Fruit fly (Drosophila melanogaster) whole organism, embryonic: ENCODE measurements around the gene LanB1.

Experiments
- Abd-B ChIP-seq: fragments of 200-800 bp; sonication (Bioruptor generic); optimal IDR thresholded peaks from 2 replicates; lab custom pipeline; 2018; ENCODE audit warnings: missing biosample characterization, mild to moderate bottlenecking, missing genetic modification characterization, moderate library complexity
- Atf6 ChIP-seq: fragments of 200-800 bp; sonication (Bioruptor generic); IDR thresholded peaks from 2 replicates; pipeline ENCODE4 v1.3.6; 2022; ENCODE audit warnings: missing biosample characterization, missing genetic modification characterization
- B-H2 ChIP-seq: fragments of 200-800 bp; sonication (Bioruptor generic); optimal IDR thresholded peaks from 2 replicates; lab custom pipeline; 2018; ENCODE audit warnings: missing biosample characterization, mild to moderate bottlenecking, missing genetic modification characterization
- Blimp-1 ChIP-seq: fragments of 200-800 bp; sonication (Bioruptor generic); optimal IDR thresholded peaks from 3 replicates; lab custom pipeline; 2018; ENCODE audit warnings: missing biosample characterization, missing genetic modification characterization, mild to moderate bottlenecking, moderate library complexity, missing genetic modification reagents
- CG10565 ChIP-seq: fragments of 200-800 bp; sonication (Bioruptor generic); optimal IDR thresholded peaks from 3 replicates; lab custom pipeline; 2016; ENCODE audit warnings: missing biosample characterization, mild to moderate bottlenecking, missing genetic modification characterization
- CG10959 ChIP-seq: fragments of 200-800 bp; sonication (Bioruptor generic); IDR thresholded peaks from 2 replicates; pipeline ENCODE4 v1.3.6; 2022; ENCODE audit warnings: missing biosample characterization, missing genetic modification characterization
- CG11398 ChIP-seq: fragments of 200-800 bp; sonication (Bioruptor generic); optimal IDR thresholded peaks from 2 replicates; lab custom pipeline; 2016; ENCODE audit warnings: missing biosample characterization, missing genetic modification characterization
- CG14014 ChIP-seq: fragments of 200-800 bp; sonication (Bioruptor generic); IDR thresholded peaks from 2 replicates; pipeline ENCODE4 v1.3.6; 2022; ENCODE audit warnings: missing biosample characterization, missing genetic modification characterization
- CG15514 ChIP-seq: fragments of 200-800 bp; sonication (Bioruptor generic); optimal IDR thresholded peaks from 3 replicates; lab custom pipeline; 2017; ENCODE audit warnings: missing biosample characterization, missing genetic modification characterization, mild to moderate bottlenecking, moderate library complexity, missing genetic modification reagents
- CG15696 ChIP-seq: fragments of 200-800 bp; sonication (Bioruptor generic); optimal IDR thresholded peaks from 2 replicates; lab custom pipeline; 2019; ENCODE audit warnings: missing biosample characterization, mild to moderate bottlenecking, missing genetic modification characterization, moderate library complexity
- CG17912 ChIP-seq: fragments of 200-800 bp; sonication (Bioruptor generic); optimal IDR thresholded peaks from 2 replicates; lab custom pipeline; 2018; ENCODE audit warnings: missing biosample characterization, mild to moderate bottlenecking, missing genetic modification characterization
- CG3065 ChIP-seq: fragments of 200-800 bp; sonication (Bioruptor generic); optimal IDR thresholded peaks from 2 replicates; lab custom pipeline; 2016; ENCODE audit warnings: missing biosample characterization, missing genetic modification characterization
- CG31388 ChIP-seq: fragments of 200-800 bp; sonication (Bioruptor generic); optimal IDR thresholded peaks from 2 replicates; lab custom pipeline; 2016; ENCODE audit warnings: missing biosample characterization, missing genetic modification characterization
- CG32767 ChIP-seq: fragments of 200-800 bp; sonication (Bioruptor generic); IDR thresholded peaks from 2 replicates; pipeline ENCODE4 v1.3.6; 2022; ENCODE audit warnings: missing biosample characterization, missing genetic modification characterization
- CG3847 ChIP-seq: fragments of 200-800 bp; sonication (Bioruptor generic); IDR thresholded peaks from 2 replicates; pipeline ENCODE4 v1.3.6; 2022; ENCODE audit warnings: missing biosample characterization, missing genetic modification characterization
- CG4282 ChIP-seq: fragments of 200-800 bp; sonication (Bioruptor generic); optimal IDR thresholded peaks from 2 replicates; lab custom pipeline; 2016; ENCODE audit warnings: missing biosample characterization, missing genetic modification characterization
- CG5180 ChIP-seq: fragments of 200-800 bp; sonication (Bioruptor generic); optimal IDR thresholded peaks from 3 replicates; lab custom pipeline; 2017; ENCODE audit warnings: missing biosample characterization, missing genetic modification characterization, mild to moderate bottlenecking, moderate library complexity, missing genetic modification reagents
- CG7745 ChIP-seq: fragments of 200-800 bp; sonication (Bioruptor generic); optimal IDR thresholded peaks from 2 replicates; lab custom pipeline; 2018; ENCODE audit warnings: missing biosample characterization, mild to moderate bottlenecking, missing genetic modification characterization, moderate library complexity
- CG7928 ChIP-seq: fragments of 200-800 bp; sonication (Bioruptor generic); optimal IDR thresholded peaks from 2 replicates; lab custom pipeline; 2017; ENCODE audit warnings: missing biosample characterization, mild to moderate bottlenecking, missing genetic modification characterization
- CG7963 ChIP-seq: fragments of 200-800 bp; sonication (Bioruptor generic); IDR thresholded peaks from 3 replicates; pipeline ENCODE4 v1.3.6; 2022; ENCODE audit warnings: missing biosample characterization, missing genetic modification characterization; ENCODE audit not compliant: partially characterized antibody
- CG8281 ChIP-seq: fragments of 200-800 bp; sonication (Bioruptor generic); optimal IDR thresholded peaks from 2 replicates; lab custom pipeline; 2018; ENCODE audit warnings: missing biosample characterization, mild to moderate bottlenecking, missing genetic modification characterization, moderate library complexity
- CG8290 ChIP-seq, 3 experiments: fragments of 200-800 bp; sonication (Bioruptor generic); optimal IDR thresholded peaks; 2 replicates each; lab custom pipeline; 2016 to 2019; ENCODE audit warnings: missing biosample characterization in 3 of 3, missing genetic modification characterization in 3 of 3, mild to moderate bottlenecking in 2 of 3, moderate library complexity in 1 of 3
- CG8765 ChIP-seq: fragments of 200-800 bp; sonication (Bioruptor generic); IDR thresholded peaks from 2 replicates; pipeline ENCODE4 v1.3.6; 2022; ENCODE audit warnings: missing biosample characterization, missing genetic modification characterization
- CG9876 ChIP-seq: fragments of 200-800 bp; sonication (Bioruptor generic); optimal IDR thresholded peaks from 2 replicates; lab custom pipeline; 2016; ENCODE audit warnings: missing biosample characterization, missing genetic modification characterization
- CHES-1-like ChIP-seq: fragments of 200-800 bp; sonication (Bioruptor generic); optimal IDR thresholded peaks from 2 replicates; lab custom pipeline; 2016; ENCODE audit warnings: missing biosample characterization, missing genetic modification characterization
- Dek ChIP-seq: fragments of 200-800 bp; sonication (Bioruptor generic); optimal IDR thresholded peaks from 3 replicates; lab custom pipeline; 2019; ENCODE audit warnings: missing biosample characterization, mild to moderate bottlenecking, missing genetic modification characterization, moderate library complexity
- Dfd ChIP-seq, 2 experiments: fragments of >200 bp; optimal IDR thresholded peaks; 2 replicates each; lab custom pipeline; 2017; ENCODE audit warnings: missing biosample characterization in 2 of 2, missing genetic modification characterization in 2 of 2
- Ets97D ChIP-seq: fragments of 200-800 bp; sonication (Bioruptor generic); optimal IDR thresholded peaks from 3 replicates; lab custom pipeline; 2016; ENCODE audit warnings: missing biosample characterization, missing genetic modification characterization
- H15 ChIP-seq: fragments of 200-800 bp; sonication (Bioruptor generic); IDR thresholded peaks from 3 replicates; pipeline ENCODE4 v1.3.6; 2022; ENCODE audit warnings: missing biosample characterization, missing genetic modification characterization
- Hand ChIP-seq: fragments of 200-800 bp; sonication (Bioruptor generic); optimal IDR thresholded peaks from 2 replicates; lab custom pipeline; 2017; ENCODE audit warnings: mild to moderate bottlenecking, missing biosample characterization, missing genetic modification reagents, missing genetic modification characterization
- Lim3 ChIP-seq: fragments of 200-800 bp; sonication (Bioruptor generic); IDR thresholded peaks from 2 replicates; pipeline ENCODE4 v1.3.6; 2022; ENCODE audit warnings: missing biosample characterization, missing genetic modification characterization
- Mes4 ChIP-seq: fragments of 200-800 bp; sonication (Bioruptor generic); optimal IDR thresholded peaks from 2 replicates; lab custom pipeline; 2016; ENCODE audit warnings: missing biosample characterization, missing genetic modification characterization
- Nf-YB ChIP-seq: fragments of 200-800 bp; sonication (Bioruptor generic); optimal IDR thresholded peaks from 3 replicates; lab custom pipeline; 2019; ENCODE audit warnings: missing biosample characterization, mild to moderate bottlenecking, missing genetic modification characterization, moderate library complexity
- Stat92E ChIP-seq, 3 experiments: fragments of >200 bp in 2 of 3; fragments of 200-800 bp in 1 of 3; sonication (Bioruptor generic) in 1 of 3; optimal IDR thresholded peaks; 2 replicates each; lab custom pipeline; 2017 to 2019; ENCODE audit warnings: missing biosample characterization in 3 of 3, missing genetic modification characterization in 3 of 3, mild to moderate bottlenecking in 1 of 3, moderate library complexity in 1 of 3
- Taf1 ChIP-seq: fragments of 200-800 bp; sonication (Bioruptor generic); IDR thresholded peaks from 2 replicates; pipeline ENCODE4 v1.3.6; 2022; ENCODE audit warnings: missing biosample characterization, missing genetic modification characterization
- al ChIP-seq: fragments of 200-800 bp; sonication (Bioruptor generic); IDR thresholded peaks from 2 replicates; pipeline ENCODE4 v1.3.6; 2022; ENCODE audit warnings: missing biosample characterization, missing genetic modification characterization
- ato ChIP-seq: fragments of 200-800 bp; sonication (Bioruptor generic); IDR thresholded peaks from 2 replicates; pipeline ENCODE4 v1.3.6; 2022; ENCODE audit warnings: missing biosample characterization, missing genetic modification characterization; ENCODE audit not compliant: partially characterized antibody
- az2 ChIP-seq: fragments of 200-800 bp; sonication (Bioruptor generic); optimal IDR thresholded peaks from 3 replicates; lab custom pipeline; 2016; ENCODE audit warnings: missing biosample characterization, missing genetic modification characterization
- bbx ChIP-seq: fragments of 200-800 bp; sonication (Bioruptor generic); IDR thresholded peaks from 2 replicates; pipeline ENCODE4 v1.3.6; 2022; ENCODE audit warnings: missing biosample characterization, missing genetic modification characterization; ENCODE audit not compliant: partially characterized antibody
- caup ChIP-seq: fragments of 200-800 bp; sonication (Bioruptor generic); optimal IDR thresholded peaks from 3 replicates; lab custom pipeline; 2017; ENCODE audit warnings: missing biosample characterization, mild to moderate bottlenecking, missing genetic modification characterization, moderate library complexity; ENCODE audit not compliant: severe bottlenecking
- chinmo ChIP-seq: fragments of 200-800 bp; sonication (Bioruptor generic); IDR thresholded peaks from 4 replicates; pipeline ENCODE4 v1.3.6; 2022; ENCODE audit warnings: missing biosample characterization, missing genetic modification characterization; ENCODE audit not compliant: partially characterized antibody
- dpn ChIP-seq, 2 experiments: fragments of 200-800 bp; sonication (Bioruptor generic); optimal IDR thresholded peaks; 3 replicates each; lab custom pipeline; 2016; ENCODE audit warnings: missing biosample characterization in 2 of 2, missing genetic modification characterization in 2 of 2
- ems ChIP-seq: fragments of 200-800 bp; sonication (Bioruptor generic); optimal IDR thresholded peaks from 3 replicates; lab custom pipeline; 2016; ENCODE audit warnings: missing biosample characterization, missing genetic modification characterization
- ewg ChIP-seq: fragments of 200-800 bp; sonication (Bioruptor generic); optimal IDR thresholded peaks from 3 replicates; lab custom pipeline; 2017; ENCODE audit warnings: mild to moderate bottlenecking, missing biosample characterization, missing genetic modification reagents, missing genetic modification characterization
- pzg ChIP-seq: fragments of 200-800 bp; sonication (Bioruptor generic); optimal IDR thresholded peaks from 3 replicates; lab custom pipeline; 2018; ENCODE audit warnings: missing biosample characterization, mild to moderate bottlenecking, missing genetic modification characterization, moderate library complexity
- repo ChIP-seq: fragments of 200-800 bp; sonication (Bioruptor generic); optimal IDR thresholded peaks from 2 replicates; lab custom pipeline; 2016; ENCODE audit warnings: missing biosample characterization, missing genetic modification characterization
- salm ChIP-seq: fragments of 200-800 bp; sonication (Bioruptor generic); optimal IDR thresholded peaks from 2 replicates; lab custom pipeline; 2018; ENCODE audit warnings: missing biosample characterization, mild to moderate bottlenecking, missing genetic modification characterization
- sr ChIP-seq: fragments of 200-800 bp; sonication (Bioruptor generic); IDR thresholded peaks from 3 replicates; pipeline ENCODE4 v1.3.6; 2022; ENCODE audit warnings: missing biosample characterization, missing genetic modification characterization
- tna ChIP-seq: fragments of 200-800 bp; sonication (Bioruptor generic); IDR thresholded peaks from 2 replicates; pipeline ENCODE4 v1.3.6; 2022; ENCODE audit warnings: missing biosample characterization, missing genetic modification characterization; ENCODE audit not compliant: partially characterized antibody
- zen ChIP-seq: fragments of 200-800 bp; sonication (Bioruptor generic); optimal IDR thresholded peaks from 3 replicates; lab custom pipeline; 2018; ENCODE audit warnings: missing biosample characterization, mild to moderate bottlenecking, missing genetic modification characterization, moderate library complexity

LanB1 gene

dm6 chr2L:7809699-7810088 is 1.5 kb upstream of the LanB1 start (continued):
- TF ChIP-seq ems (no peak), ato (GFP tag; lab: Robert Waterston, UW) (no peak), Abd-B (no peak), CG3847 (no peak), sr (peak; percentile 26; the same call in 1 of the 3 replicates), zen (tag; lab: Kevin White, UChicago) (no peak), az2 (GFP tag; lab: Kevin White, UChicago) (no peak), Stat92E (GFP tag; optimal IDR thresholded peaks at IDR 0.05; lab: Kevin White, UChicago) (no peak), repo (GFP tag; lab: Kevin White, UChicago) (no peak), dpn (GFP tag; optimal IDR thresholded peaks at IDR 0.05; lab: Kevin White, UChicago) (no peak), tna (GFP tag; lab: Robert Waterston, UW) (no peak), salm (tag; lab: Kevin White, UChicago) (no peak), CG31388 (GFP tag; lab: Kevin White, UChicago) (no peak), caup (GFP tag; lab: Kevin White, UChicago) (no peak), CG8765 (no peak), CG11398 (GFP tag; lab: Kevin White, UChicago) (no peak), Nf-YB (GFP tag; lab: Kevin White, UChicago) (no peak), Taf1 (GFP tag; lab: Robert Waterston, UW) (no peak), CG14014 (peak; percentile 19; the same call in 1 of the 2 replicates), CG15696 (no peak), H15 (GFP tag; lab: Robert Waterston, UW) (no peak), CG8281 (tag; lab: Kevin White, UChicago) (no peak), Mes4 (GFP tag; lab: Kevin White, UChicago) (no peak), CG8290 (GFP tag; optimal IDR thresholded peaks at IDR 0.05; lab: Kevin White, UChicago) (no peak), CG8290 (tag; optimal IDR thresholded peaks at IDR 0.05; lab: Kevin White, UChicago) (peak in 1 of 2 experiments; percentile 49), CG4282 (GFP tag; lab: Kevin White, UChicago) (no peak), al (GFP tag; lab: Robert Waterston, UW) (no peak), CG15514 (GFP tag; lab: Kevin White, UChicago) (peak; percentile 31), ewg (GFP tag; lab: Kevin White, UChicago) (peak; percentile 97), Lim3 (GFP tag; lab: Robert Waterston, UW) (no peak), pzg (GFP tag; lab: Kevin White, UChicago) (peak; percentile 48), CG17912 (GFP tag; lab: Kevin White, UChicago) (peak; percentile 45), CG7928 (GFP tag; lab: Kevin White, UChicago) (no peak), CG9876 (GFP tag; lab: Kevin White, UChicago) (no peak), CG10959 (GFP tag; lab: Robert Waterston, UW) (no peak), CHES-1-like (GFP tag; lab: Kevin White, UChicago) (no peak), Atf6 (GFP tag; lab: Robert Waterston, UW) (peak; percentile 58; the same call in 1 of the 2 replicates), CG5180 (GFP tag; lab: Kevin White, UChicago) (no peak), CG7745 (tag; lab: Kevin White, UChicago) (no peak), chinmo (peak; percentile 99; the same call in 3 of the 4 replicates), bbx (GFP tag; lab: Robert Waterston, UW) (no peak), Blimp-1 (no peak), Dek (tag; lab: Kevin White, UChicago) (no peak), CG32767 (GFP tag; lab: Robert Waterston, UW) (peak; percentile 79), Hand (GFP tag; lab: Kevin White, UChicago) (peak; percentile 12), CG10565 (GFP tag; lab: Kevin White, UChicago) (no peak), CG7963 (GFP tag; lab: Robert Waterston, UW) (no peak), Dfd (GFP tag; optimal IDR thresholded peaks at IDR 0.05; lab: Kevin White, UChicago) (no peak), CG3065 (GFP tag; lab: Kevin White, UChicago) (no peak), B-H2 (no peak), Ets97D (GFP tag; lab: Kevin White, UChicago) (no peak)
